Worm (Caenorhabditis elegans) whole organism, L1 larva: ENCODE data around the gene F15E6.5.

Experiments used
- C04F5.9 ChIP-seq: sonication (generic microtip); optimal IDR thresholded peaks from 2 replicates; lab custom pipeline; 2016; ENCODE audit warnings: missing genetic modification characterization, missing compliant biosample characterization
- F16B12.6 ChIP-seq: fragments of 150-350 bp; optimal IDR thresholded peaks from 2 replicates; lab custom pipeline; 2014; ENCODE audit warnings: missing biosample characterization, missing genetic modification characterization
- aha-1 ChIP-seq: fragments of 150-350 bp; optimal IDR thresholded peaks from 2 replicates; lab custom pipeline; 2014; ENCODE audit warnings: missing biosample characterization, missing genetic modification characterization
- alr-1 ChIP-seq: fragments of 200-800 bp; sonication (Bioruptor generic); optimal IDR thresholded peaks from 2 replicates; lab custom pipeline; 2018; ENCODE audit warnings: borderline replicate concordance, mild to moderate bottlenecking, missing genetic modification characterization, missing compliant biosample characterization
- aly-2 ChIP-seq: fragments of 150-350 bp; optimal IDR thresholded peaks from 2 replicates; lab custom pipeline; 2014; ENCODE audit warnings: missing biosample characterization, missing genetic modification characterization
- ama-1 ChIP-seq: fragments of 150-350 bp; optimal IDR thresholded peaks from 2 replicates; lab custom pipeline; 2014
- blmp-1 ChIP-seq: fragments of 150-350 bp; optimal IDR thresholded peaks from 2 replicates; lab custom pipeline; 2014; ENCODE audit warnings: missing biosample characterization, missing genetic modification characterization
- ceh-63 ChIP-seq: fragments of 200-800 bp; sonication (Bioruptor generic); optimal IDR thresholded peaks from 2 replicates; lab custom pipeline; 2018; ENCODE audit warnings: mild to moderate bottlenecking, missing genetic modification characterization, missing compliant biosample characterization
- ceh-82 ChIP-seq, 3 experiments: fragments of 150-350 bp in 1 of 3; sonication (generic microtip) in 2 of 3; optimal IDR thresholded peaks; 2 replicates each; lab custom pipeline; 2014 to 2017; ENCODE audit warnings: missing biosample characterization in 3 of 3, missing genetic modification characterization in 3 of 3
- ceh-88 ChIP-seq: fragments of 200-800 bp; sonication (Bioruptor generic); IDR thresholded peaks from 2 replicates; pipeline ENCODE4 v1.3.6; 2022; ENCODE audit warnings: missing genetic modification characterization, missing compliant biosample characterization
- ceh-90 ChIP-seq: sonication (generic microtip); optimal IDR thresholded peaks from 2 replicates; lab custom pipeline; 2016; ENCODE audit warnings: missing genetic modification characterization, missing compliant biosample characterization
- ces-1 ChIP-seq: fragments of 150-350 bp; optimal IDR thresholded peaks from 2 replicates; lab custom pipeline; 2014; ENCODE audit warnings: missing biosample characterization, missing genetic modification reagents, missing genetic modification characterization
- dpl-1 ChIP-seq, 3 experiments: fragments of 150-350 bp in 2 of 3; sonication (generic microtip) in 1 of 3; optimal IDR thresholded peaks; 2 replicates each; lab custom pipeline; 2014 to 2017; ENCODE audit warnings: missing biosample characterization in 3 of 3, missing genetic modification characterization in 3 of 3, missing genetic modification reagents in 3 of 3
- dsc-1 ChIP-seq: sonication (generic microtip); optimal IDR thresholded peaks from 2 replicates; lab custom pipeline; 2016; ENCODE audit warnings: mild to moderate bottlenecking, missing genetic modification characterization, missing compliant biosample characterization
- efl-3 ChIP-seq: fragments of 200-800 bp; sonication (Bioruptor generic); optimal IDR thresholded peaks from 2 replicates; lab custom pipeline; 2018; ENCODE audit warnings: mild to moderate bottlenecking, missing genetic modification characterization, missing compliant biosample characterization
- egl-13 ChIP-seq: sonication (generic microtip); optimal IDR thresholded peaks from 2 replicates; lab custom pipeline; 2016; ENCODE audit warnings: missing genotype, missing genetic modification reagents, missing genetic modification characterization, missing compliant biosample characterization
- elt-2 ChIP-seq: sonication (generic microtip); optimal IDR thresholded peaks from 2 replicates; lab custom pipeline; 2016; ENCODE audit warnings: missing genetic modification characterization, mild to moderate bottlenecking, inconsistent platforms, missing compliant biosample characterization, missing genetic modification reagents
- ets-5 ChIP-seq: fragments of 200-800 bp; sonication (Bioruptor generic); IDR thresholded peaks from 2 replicates; pipeline ENCODE4 v1.3.6; 2022; ENCODE audit warnings: missing genetic modification characterization, missing compliant biosample characterization
- fkh-4 ChIP-seq: sonication (generic microtip); optimal IDR thresholded peaks from 2 replicates; lab custom pipeline; 2016; ENCODE audit warnings: missing compliant biosample characterization, missing genetic modification characterization, borderline replicate concordance
- grh-1 ChIP-seq: fragments of 200-800 bp; sonication (Bioruptor generic); IDR thresholded peaks from 2 replicates; pipeline ENCODE4 v1.3.6; 2022; ENCODE audit warnings: missing genetic modification reagents, missing genetic modification characterization, missing compliant biosample characterization
- hlh-17 ChIP-seq: fragments of 200-800 bp; sonication (Bioruptor generic); optimal IDR thresholded peaks from 2 replicates; lab custom pipeline; 2018; ENCODE audit warnings: missing genetic modification characterization, mild to moderate bottlenecking, missing compliant biosample characterization, moderate library complexity, borderline replicate concordance
- hlh-4 ChIP-seq: sonication (generic microtip); optimal IDR thresholded peaks from 2 replicates; lab custom pipeline; 2016; ENCODE audit warnings: mild to moderate bottlenecking, missing genetic modification characterization, missing compliant biosample characterization
- hpl-2 ChIP-seq: fragments of 150-350 bp; optimal IDR thresholded peaks from 2 replicates; lab custom pipeline; 2014; ENCODE audit warnings: missing biosample characterization, missing genetic modification reagents, missing genetic modification characterization
- irx-1 ChIP-seq: sonication (generic microtip); optimal IDR thresholded peaks from 2 replicates; lab custom pipeline; 2016; ENCODE audit warnings: missing genetic modification characterization, missing compliant biosample characterization
- isw-1 ChIP-seq: fragments of 200-800 bp; sonication (Bioruptor generic); IDR thresholded peaks from 2 replicates; pipeline ENCODE4 v1.3.6; 2022; ENCODE audit warnings: missing genetic modification characterization, missing compliant biosample characterization
- lin-14 ChIP-seq: fragments of 200-800 bp; sonication (Bioruptor generic); optimal IDR thresholded peaks from 2 replicates; lab custom pipeline; 2018; ENCODE audit warnings: mild to moderate bottlenecking, missing genetic modification characterization, moderate library complexity, missing compliant biosample characterization
- lin-15B ChIP-seq: fragments of 150-350 bp; sonication (generic microtip); optimal IDR thresholded peaks from 3 replicates; lab custom pipeline; 2014; ENCODE audit warnings: missing biosample characterization, missing genetic modification characterization
- lir-3 ChIP-seq: sonication (generic microtip); optimal IDR thresholded peaks from 2 replicates; lab custom pipeline; 2016; ENCODE audit warnings: mild to moderate bottlenecking, missing genetic modification characterization, moderate library complexity, missing compliant biosample characterization; ENCODE audit not compliant: poor library complexity
- lsy-2 ChIP-seq, 2 experiments: fragments of 150-350 bp; optimal IDR thresholded peaks; 2 replicates each; lab custom pipeline; 2014; ENCODE audit warnings: missing biosample characterization in 2 of 2, missing genetic modification characterization in 2 of 2
- mdl-1 ChIP-seq, 2 experiments: fragments of 150-350 bp; optimal IDR thresholded peaks; 2 replicates each; lab custom pipeline; 2014 to 2017; ENCODE audit warnings: missing biosample characterization in 2 of 2, missing genetic modification characterization in 2 of 2, inconsistent platforms in 1 of 2
- mep-1 ChIP-seq: fragments of 150-350 bp; optimal IDR thresholded peaks from 2 replicates; lab custom pipeline; 2014; ENCODE audit warnings: missing biosample characterization, missing genetic modification characterization
- nhr-12 ChIP-seq: sonication (generic microtip); optimal IDR thresholded peaks from 2 replicates; lab custom pipeline; 2017; ENCODE audit warnings: missing biosample characterization, missing genetic modification characterization
- nhr-20 ChIP-seq: sonication (generic microtip); optimal IDR thresholded peaks from 2 replicates; lab custom pipeline; 2016; ENCODE audit warnings: mild to moderate bottlenecking, missing genetic modification characterization, missing compliant biosample characterization
- nhr-237 ChIP-seq: fragments of 150-350 bp; optimal IDR thresholded peaks from 2 replicates; lab custom pipeline; 2014; ENCODE audit warnings: missing biosample characterization, missing genetic modification characterization
- nhr-28 ChIP-seq: fragments of 150-350 bp; optimal IDR thresholded peaks from 2 replicates; lab custom pipeline; 2014; ENCODE audit warnings: missing biosample characterization, missing genetic modification characterization
- nhr-47 ChIP-seq: sonication (generic microtip); optimal IDR thresholded peaks from 2 replicates; lab custom pipeline; 2016; ENCODE audit warnings: mild to moderate bottlenecking, missing genetic modification characterization, moderate library complexity, missing compliant biosample characterization
- nhr-76 ChIP-seq: sonication (generic microtip); optimal IDR thresholded peaks from 2 replicates; lab custom pipeline; 2017; ENCODE audit warnings: missing biosample characterization, missing genetic modification characterization
- nhr-77 ChIP-seq: fragments of 150-350 bp; optimal IDR thresholded peaks from 2 replicates; lab custom pipeline; 2014; ENCODE audit warnings: missing biosample characterization, missing genetic modification characterization
- nhr-84 ChIP-seq: sonication (generic microtip); optimal IDR thresholded peaks from 2 replicates; lab custom pipeline; 2017; ENCODE audit warnings: missing biosample characterization, missing genetic modification characterization
- pqm-1 ChIP-seq: sonication (generic microtip); optimal IDR thresholded peaks from 3 replicates; lab custom pipeline; 2017; ENCODE audit warnings: missing biosample characterization, missing genetic modification characterization
- skn-1 ChIP-seq: fragments of 150-350 bp; optimal IDR thresholded peaks from 2 replicates; lab custom pipeline; 2014; ENCODE audit warnings: missing biosample characterization, missing genetic modification characterization
- snpc-4 ChIP-seq: fragments of 150-350 bp; optimal IDR thresholded peaks from 2 replicates; lab custom pipeline; 2014; ENCODE audit warnings: missing biosample characterization, missing genetic modification characterization
- snu-23 ChIP-seq: sonication (generic microtip); optimal IDR thresholded peaks from 2 replicates; lab custom pipeline; 2016; ENCODE audit warnings: missing genetic modification characterization, missing compliant biosample characterization
- sptf-1 ChIP-seq: fragments of 150-350 bp; optimal IDR thresholded peaks from 2 replicates; lab custom pipeline; 2014; ENCODE audit warnings: missing biosample characterization, missing genetic modification characterization
- sup-37 ChIP-seq: fragments of 200-800 bp; sonication (Bioruptor generic); optimal IDR thresholded peaks from 2 replicates; lab custom pipeline; 2018; ENCODE audit warnings: mild to moderate bottlenecking, missing genetic modification characterization, missing compliant biosample characterization
- swsn-7 ChIP-seq: sonication (generic microtip); optimal IDR thresholded peaks from 2 replicates; lab custom pipeline; 2016; ENCODE audit warnings: missing genetic modification characterization, missing compliant biosample characterization
- tbx-2 ChIP-seq: sonication (generic microtip); optimal IDR thresholded peaks from 2 replicates; lab custom pipeline; 2016; ENCODE audit warnings: missing genetic modification characterization, missing compliant biosample characterization
- tlp-1 ChIP-seq: fragments of 150-350 bp; optimal IDR thresholded peaks from 2 replicates; lab custom pipeline; 2014; ENCODE audit warnings: missing biosample characterization, missing genetic modification characterization
- unc-130 ChIP-seq: fragments of 150-350 bp; optimal IDR thresholded peaks from 2 replicates; lab custom pipeline; 2017; ENCODE audit warnings: missing biosample characterization, missing genetic modification characterization, inconsistent platforms
- unc-30 ChIP-seq: sonication (generic microtip); optimal IDR thresholded peaks from 2 replicates; lab custom pipeline; 2017; ENCODE audit warnings: missing biosample characterization, missing genetic modification characterization
- unc-62 ChIP-seq: fragments of 150-350 bp; optimal IDR thresholded peaks from 2 replicates; lab custom pipeline; 2014; ENCODE audit warnings: missing biosample characterization, missing genetic modification reagents, missing genetic modification characterization
- vab-15 ChIP-seq: sonication (generic microtip); optimal IDR thresholded peaks from 2 replicates; lab custom pipeline; 2017; ENCODE audit warnings: missing genotype, mild to moderate bottlenecking, missing genetic modification characterization, missing compliant biosample characterization
- xbp-1 ChIP-seq: sonication (generic microtip); optimal IDR thresholded peaks from 2 replicates; lab custom pipeline; 2016; ENCODE audit warnings: missing genetic modification characterization, missing compliant biosample characterization
- zag-1 ChIP-seq: fragments of 150-350 bp; optimal IDR thresholded peaks from 2 replicates; lab custom pipeline; 2014; ENCODE audit warnings: missing biosample characterization, missing genetic modification characterization
- zip-4 ChIP-seq: fragments of 200-800 bp; sonication (Bioruptor generic); optimal IDR thresholded peaks from 2 replicates; lab custom pipeline; 2018; ENCODE audit warnings: mild to moderate bottlenecking, missing genetic modification characterization, moderate library complexity, missing compliant biosample characterization

The F15E6.5 gene

ce11 chrIV:4247334-4247733 is 42.0 kb upstream of the F15E6.5 start (continued):
- TF ChIP-seq lir-3 (tag; lab: Kevin White, UChicago) (no peak), alr-1 (tag; lab: Kevin White, UChicago) (no peak), vab-15 (tag; lab: Kevin White, UChicago) (no peak), grh-1 (peak; percentile 86), egl-13 (no peak), aha-1 (tag; lab: Kevin White, UChicago) (no peak), elt-2 (tag; lab: Kevin White, UChicago) (no peak), ceh-90 (tag; lab: Kevin White, UChicago) (no peak), unc-30 (tag; lab: Kevin White, UChicago) (no peak), nhr-47 (peak; percentile 70), hlh-17 (no peak), nhr-84 (no peak), fkh-4 (no peak), ceh-82 (tag; optimal IDR thresholded peaks at IDR 0.05; lab: Kevin White, UChicago) (peak; percentile 36 to 54 (median 52)), snu-23 (GFP tag; lab: Kevin White, UChicago) (peak; percentile 78), ama-1 (lab: Kevin White, UChicago) (no peak), zip-4 (GFP tag; lab: Kevin White, UChicago) (no peak), C04F5.9 (tag; lab: Kevin White, UChicago) (peak; percentile 10), F16B12.6 (tag; lab: Kevin White, UChicago) (peak; percentile 33), skn-1 (tag; lab: Kevin White, UChicago) (peak; percentile 56), isw-1 (GFP tag; lab: Robert Waterston, UW) (peak; percentile 68), ets-5 (no peak), swsn-7 (tag; lab: Kevin White, UChicago) (peak; percentile 67), tlp-1 (tag; lab: Kevin White, UChicago) (no peak), mdl-1 (tag; optimal IDR thresholded peaks at IDR 0.05; lab: Kevin White, UChicago) (peak in 1 of 2 experiments; percentile 19), nhr-77 (tag; lab: Kevin White, UChicago) (no peak), nhr-12 (no peak), pqm-1 (tag; lab: Kevin White, UChicago) (no peak), hpl-2 (no peak), tbx-2 (tag; lab: Kevin White, UChicago) (peak; percentile 59), unc-62 (no peak), nhr-76 (tag; lab: Kevin White, UChicago) (no peak), nhr-20 (tag; lab: Kevin White, UChicago) (peak; percentile 59), efl-3 (no peak), ceh-63 (GFP tag; lab: Kevin White, UChicago) (no peak), dpl-1 (GFP tag; optimal IDR thresholded peaks at IDR 0.05; lab: Kevin White, UChicago) (peak; percentile 60 to 82 (median 80)), lin-14 (GFP tag; lab: Kevin White, UChicago) (peak; percentile 35), aly-2 (tag; lab: Kevin White, UChicago) (no peak), unc-130 (tag; lab: Kevin White, UChicago) (peak; percentile 40), zag-1 (tag; lab: Kevin White, UChicago) (no peak), irx-1 (peak; percentile 36), ces-1 (GFP tag; lab: Kevin White, UChicago) (no peak), dsc-1 (peak; percentile 66), lin-15B (no peak), lsy-2 (tag; optimal IDR thresholded peaks at IDR 0.05; lab: Kevin White, UChicago) (peak; percentile 73 to 85), snpc-4 (peak; percentile 40), hlh-4 (tag; lab: Kevin White, UChicago) (no peak), mep-1 (peak; percentile 75), blmp-1 (tag; lab: Kevin White, UChicago) (no peak), ceh-88 (GFP tag; lab: Robert Waterston, UW) (no peak), nhr-28 (tag; lab: Kevin White, UChicago) (no peak), sup-37 (no peak), sptf-1 (tag; lab: Kevin White, UChicago) (no peak), nhr-237 (tag; lab: Kevin White, UChicago) (no peak), xbp-1 (peak; percentile 53)
